Worm (Caenorhabditis elegans): ENCODE measurements around the gene F21H7.3.

Gene F21H7.3

ce11 chrV:16253687-16254086 is 18.7 kb upstream of the F21H7.3 start, which contains the start of gene gcy-20:
gcy-20 (minus strand) TSS chrV:16253787.
- TF ChIP-seq nhr-23 (tag; optimal IDR thresholded peaks at IDR 0.05), result no peak
- TF ChIP-seq unc-62 (GFP tag; optimal IDR thresholded peaks at IDR 0.05), result no peak
- TF ChIP-seq nhr-11 (tag; optimal IDR thresholded peaks at IDR 0.05), result no peak
- no peak for TF ChIP-seq skn-1 (tag; optimal IDR thresholded peaks at IDR 0.05)
- no peak for TF ChIP-seq ztf-11 (tag; optimal IDR thresholded peaks at IDR 0.05)
- TF ChIP-seq nhr-77 (tag; optimal IDR thresholded peaks at IDR 0.05), result no peak
- TF ChIP-seq lsy-12 (tag; optimal IDR thresholded peaks at IDR 0.05), result no peak
- no peak for TF ChIP-seq pqm-1 (tag; optimal IDR thresholded peaks at IDR 0.05)
- TF ChIP-seq ZK546.5 (tag; optimal IDR thresholded peaks at IDR 0.05), result no peak
- no peak for TF ChIP-seq nhr-67 (tag; optimal IDR thresholded peaks at IDR 0.05)
- TF ChIP-seq ceh-28 (tag; optimal IDR thresholded peaks at IDR 0.05), result no peak
- no peak for TF ChIP-seq unc-39 (tag; optimal IDR thresholded peaks at IDR 0.05)
- no peak for TF ChIP-seq tbx-2 (tag; optimal IDR thresholded peaks at IDR 0.05)
- no peak for TF ChIP-seq ztf-4 (tag; optimal IDR thresholded peaks at IDR 0.05)
- TF ChIP-seq lin-15B (tag; optimal IDR thresholded peaks at IDR 0.05), result no peak
- TF ChIP-seq nfya-1 (tag; optimal IDR thresholded peaks at IDR 0.05; ENCODE audit: insufficient read depth), result no peak
- no peak for TF ChIP-seq nhr-76 (tag; optimal IDR thresholded peaks at IDR 0.05)

- TF ChIP-seq nhr-11 (tag; optimal IDR thresholded peaks at IDR 0.05) (no peak), elt-3 (tag; optimal IDR thresholded peaks at IDR 0.05) (no peak), jun-1 (tag; optimal IDR thresholded peaks at IDR 0.05) (no peak), ceh-9 (tag; optimal IDR thresholded peaks at IDR 0.05) (no peak), mml-1 (tag; optimal IDR thresholded peaks at IDR 0.05) (no peak), aly-2 (tag; optimal IDR thresholded peaks at IDR 0.05) (no peak), ztf-11 (tag; optimal IDR thresholded peaks at IDR 0.05) (no peak)
Observed at ce11 chrV:16249105-16249504, 14.1 kb upstream of the F21H7.3 start.

ce11 chrV:16246579-16246978 is 11.5 kb upstream of the F21H7.3 start, which contains the start of gene srh-95:
srh-95 (plus strand) TSS chrV:16246879.
- TF ChIP-seq nhr-237 (tag; optimal IDR thresholded peaks at IDR 0.05) (no peak), ceh-28 (tag; optimal IDR thresholded peaks at IDR 0.05) (no peak)

ce11 chrV:16244078-16244477 is 9.0 kb upstream of the F21H7.3 start, which contains the start of gene srh-104:
srh-104 (minus strand) TSS chrV:16244178.
- no peak for TF ChIP-seq fkh-10 (GFP tag; optimal IDR thresholded peaks at IDR 0.05)
- no peak for TF ChIP-seq skn-1 (tag; optimal IDR thresholded peaks at IDR 0.05)
- no peak for TF ChIP-seq snpc-4 (tag; optimal IDR thresholded peaks at IDR 0.05)
- TF ChIP-seq aly-2 (tag; optimal IDR thresholded peaks at IDR 0.05), result no peak
- TF ChIP-seq ztf-11 (tag; optimal IDR thresholded peaks at IDR 0.05), result no peak
- TF ChIP-seq unc-62 (GFP tag; optimal IDR thresholded peaks at IDR 0.05), result no peak
- TF ChIP-seq nhr-76 (tag; optimal IDR thresholded peaks at IDR 0.05), result no peak
- no peak for TF ChIP-seq egl-5 (tag; optimal IDR thresholded peaks at IDR 0.05)
- no peak for TF ChIP-seq nhr-23 (tag; optimal IDR thresholded peaks at IDR 0.05)
- no peak for TF ChIP-seq nhr-11 (tag; optimal IDR thresholded peaks at IDR 0.05)
- TF ChIP-seq nhr-237 (tag; optimal IDR thresholded peaks at IDR 0.05), result no peak
- no peak for TF ChIP-seq hmg-11 (tag; optimal IDR thresholded peaks at IDR 0.05)

- TF ChIP-seq daf-12 (tag; optimal IDR thresholded peaks at IDR 0.05) (no peak), egl-5 (tag; optimal IDR thresholded peaks at IDR 0.05) (no peak), ceh-9 (tag; optimal IDR thresholded peaks at IDR 0.05) (no peak), aly-2 (tag; optimal IDR thresholded peaks at IDR 0.05) (no peak), unc-39 (tag; optimal IDR thresholded peaks at IDR 0.05) (no peak)
Observed at ce11 chrV:16237223-16237622, 2.2 kb upstream of the F21H7.3 start, which contains the start of gene F21H7.5. F21H7.5 (plus strand) TSS chrV:16237523.

- TF ChIP-seq jun-1 (tag; optimal IDR thresholded peaks at IDR 0.05), result no peak
- no peak for TF ChIP-seq nhr-11 (tag; optimal IDR thresholded peaks at IDR 0.05)
- TF ChIP-seq ceh-16 (tag; optimal IDR thresholded peaks at IDR 0.05), result no peak
- TF ChIP-seq nfya-1 (tag; optimal IDR thresholded peaks at IDR 0.05; ENCODE audit: insufficient read depth), result no peak
- no peak for TF ChIP-seq elt-1 (tag; optimal IDR thresholded peaks at IDR 0.05)
- TF ChIP-seq lsy-12 (tag; optimal IDR thresholded peaks at IDR 0.05), result no peak
Observed at ce11 chrV:16235647-16236046, 612 bp upstream of the F21H7.3 start, which contains the start of gene srh-98. srh-98 (minus strand) TSS chrV:16235747.
